In genomic region chrX:12724287-12725186, dm6 we compare ENCODE assay signal across 2 fruit fly cellular contexts.
TF ChIP-seq lines count a peak whose summit lies in the region.

No protein-coding gene starts in this region.

TF ChIP-seq in whole organism, embryonic, 481 proteins besides CTCF, POLR2A, EP300 and RAD21 (continued from another document and continues in another):
- no peak for TF ChIP-seq amos (GFP tag; IDR thresholded peaks at IDR 0.05; lab: Robert Waterston, UW; ENCODE audit: partially characterized antibody)
- peak in 1 of 2 experiments; percentile 86 for TF ChIP-seq eve (GFP tag; optimal IDR thresholded peaks at IDR 0.05; lab: Kevin White, UChicago)
- TF ChIP-seq Bgb (GFP tag; IDR thresholded peaks at IDR 0.05; lab: Robert Waterston, UW; ENCODE audit: partially characterized antibody) = no peak
- peak; percentile 56 for TF ChIP-seq Oli (tag; optimal IDR thresholded peaks at IDR 0.05; lab: Kevin White, UChicago)
- peak; percentile 19 for TF ChIP-seq bcd (GFP tag; optimal IDR thresholded peaks at IDR 0.05; lab: Kevin White, UChicago)
- TF ChIP-seq lilli (GFP tag; optimal IDR thresholded peaks at IDR 0.05; lab: Kevin White, UChicago) = no peak
- TF ChIP-seq CG30403 (GFP tag; optimal IDR thresholded peaks at IDR 0.05; lab: Kevin White, UChicago) = peak; percentile 38
- no peak for TF ChIP-seq Usf (GFP tag; optimal IDR thresholded peaks at IDR 0.05; lab: Kevin White, UChicago)
- peak; percentile 56 for TF ChIP-seq dmrt99B (tag; optimal IDR thresholded peaks at IDR 0.05; lab: Kevin White, UChicago)
- TF ChIP-seq HLH3B (GFP tag; IDR thresholded peaks at IDR 0.05; lab: Robert Waterston, UW) = 0 out of 2 replicates have a peak, but pooled peaks have one; percentile 15
- TF ChIP-seq CG9876 (GFP tag; optimal IDR thresholded peaks at IDR 0.05; lab: Kevin White, UChicago) = no peak
- TF ChIP-seq CG32772 (GFP tag; IDR thresholded peaks at IDR 0.05; lab: Robert Waterston, UW) = peak; percentile 48
- peak; percentile 67 for TF ChIP-seq CG18262 (tag; optimal IDR thresholded peaks at IDR 0.05; lab: Kevin White, UChicago)
- TF ChIP-seq Asciz (GFP tag; optimal IDR thresholded peaks at IDR 0.05; lab: Kevin White, UChicago) = peak; percentile 35
- TF ChIP-seq sens (GFP tag; lab: Kevin White, UChicago) = peak; percentile 82
- TF ChIP-seq CG10209 (GFP tag; optimal IDR thresholded peaks at IDR 0.05; lab: Kevin White, UChicago) = peak; percentile 12
- TF ChIP-seq Dbx (GFP tag; IDR thresholded peaks at IDR 0.05; lab: Robert Waterston, UW) = 0 out of 3 replicates have a peak, but pooled peaks have one; percentile 29
- peak; percentile 14 for TF ChIP-seq odd (GFP tag; optimal IDR thresholded peaks at IDR 0.05; lab: Kevin White, UChicago)
- TF ChIP-seq org-1 (GFP tag; optimal IDR thresholded peaks at IDR 0.05; lab: Kevin White, UChicago) = no peak
- TF ChIP-seq CG12219 (GFP tag; optimal IDR thresholded peaks at IDR 0.05; lab: Kevin White, UChicago) = peak; percentile 7
- TF ChIP-seq CG10147 (GFP tag; optimal IDR thresholded peaks at IDR 0.05; lab: Kevin White, UChicago) = peak; percentile 25
- peak; percentile 22 for TF ChIP-seq CG13424 (tag; optimal IDR thresholded peaks at IDR 0.05; lab: Kevin White, UChicago)
- no peak for TF ChIP-seq Sry-β (GFP tag; optimal IDR thresholded peaks at IDR 0.05; lab: Kevin White, UChicago)
- TF ChIP-seq CG18619 (GFP tag; optimal IDR thresholded peaks at IDR 0.05; lab: Kevin White, UChicago) = peak; percentile 18
- TF ChIP-seq Sox102F (GFP tag; optimal IDR thresholded peaks at IDR 0.05; lab: Kevin White, UChicago) = peak; percentile 32
- TF ChIP-seq ftz-f1 (GFP tag; optimal IDR thresholded peaks at IDR 0.05; lab: Kevin White, UChicago) = peak; percentile 12
- TF ChIP-seq nmo (GFP tag; optimal IDR thresholded peaks at IDR 0.05; lab: Kevin White, UChicago) = peak; percentile 60
- peak; percentile 35 for TF ChIP-seq CG14710 (tag; optimal IDR thresholded peaks at IDR 0.05; lab: Kevin White, UChicago)
- peak; percentile 28 for TF ChIP-seq dmrt11E (tag; optimal IDR thresholded peaks at IDR 0.05; lab: Kevin White, UChicago)
- TF ChIP-seq grau (tag; optimal IDR thresholded peaks at IDR 0.05; lab: Kevin White, UChicago) = peak; percentile 23
- peak; percentile 2 for TF ChIP-seq CG30431 (GFP tag; optimal IDR thresholded peaks at IDR 0.05; lab: Kevin White, UChicago)
- TF ChIP-seq CG1602 (GFP tag; optimal IDR thresholded peaks at IDR 0.05; lab: Kevin White, UChicago) = peak; percentile 6
- TF ChIP-seq CG17361 (GFP tag; IDR thresholded peaks at IDR 0.05; lab: Robert Waterston, UW) = peak; percentile 74
- TF ChIP-seq Hsf (GFP tag; optimal IDR thresholded peaks at IDR 0.05; lab: Kevin White, UChicago) = peak; percentile 26
- peak; percentile 90 for TF ChIP-seq CG11696 (GFP tag; IDR thresholded peaks at IDR 0.05; lab: Robert Waterston, UW)
- TF ChIP-seq CG1603 (tag; optimal IDR thresholded peaks at IDR 0.05; lab: Kevin White, UChicago) = peak; percentile 7
- TF ChIP-seq D19A (tag; optimal IDR thresholded peaks at IDR 0.05; lab: Kevin White, UChicago) = peak; percentile 27
- TF ChIP-seq CG12071 (GFP tag; optimal IDR thresholded peaks at IDR 0.05; lab: Kevin White, UChicago) = no peak
- no peak for TF ChIP-seq CG2202 (tag; optimal IDR thresholded peaks at IDR 0.05; lab: Kevin White, UChicago)
- peak in 1 of 2 experiments; percentile 5 for TF ChIP-seq Pdp1 (GFP tag; optimal IDR thresholded peaks at IDR 0.05; lab: Kevin White, UChicago)
- no peak for TF ChIP-seq CG6765 (GFP tag; optimal IDR thresholded peaks at IDR 0.05; lab: Kevin White, UChicago)
- TF ChIP-seq CG11504 (tag; optimal IDR thresholded peaks at IDR 0.05; lab: Kevin White, UChicago) = peak; percentile 69
- TF ChIP-seq CG15073 (GFP tag; optimal IDR thresholded peaks at IDR 0.05; lab: Kevin White, UChicago) = no peak
- TF ChIP-seq YL-1 (GFP tag; optimal IDR thresholded peaks at IDR 0.05; lab: Kevin White, UChicago) = no peak
- TF ChIP-seq CG4424 (GFP tag; optimal IDR thresholded peaks at IDR 0.05; lab: Kevin White, UChicago) = peak; percentile 53
- TF ChIP-seq onecut (GFP tag; IDR thresholded peaks at IDR 0.05; lab: Robert Waterston, UW) = no peak
- no peak for TF ChIP-seq CG42726 (GFP tag; IDR thresholded peaks at IDR 0.05; lab: Robert Waterston, UW; ENCODE audit: partially characterized antibody)
- peak; percentile 74 for TF ChIP-seq cg (GFP tag; optimal IDR thresholded peaks at IDR 0.05; lab: Kevin White, UChicago)
- TF ChIP-seq H15 (GFP tag; IDR thresholded peaks at IDR 0.05; lab: Robert Waterston, UW) = 0 out of 3 replicates have a peak, but pooled peaks have one; percentile 29
- peak; percentile 1 for TF ChIP-seq CG16863 (GFP tag; optimal IDR thresholded peaks at IDR 0.05; lab: Kevin White, UChicago)
- TF ChIP-seq insv (GFP tag; optimal IDR thresholded peaks at IDR 0.05; lab: Kevin White, UChicago) = no peak
- TF ChIP-seq Sox100B (GFP tag; optimal IDR thresholded peaks at IDR 0.05; lab: Kevin White, UChicago) = peak; percentile 47
- TF ChIP-seq cas (GFP tag; IDR thresholded peaks at IDR 0.05; lab: Robert Waterston, UW) = no peak
- TF ChIP-seq chinmo (GFP tag; IDR thresholded peaks at IDR 0.05; lab: Robert Waterston, UW; ENCODE audit: partially characterized antibody) = peak; percentile 91
- TF ChIP-seq CG18476 (GFP tag; optimal IDR thresholded peaks at IDR 0.05; lab: Kevin White, UChicago) = peak; percentile 30
- TF ChIP-seq Myb (GFP tag; optimal IDR thresholded peaks at IDR 0.05; lab: Kevin White, UChicago) = peak; percentile 13
- peak; percentile 44 for TF ChIP-seq CG10979 (tag; optimal IDR thresholded peaks at IDR 0.05; lab: Kevin White, UChicago)
- peak; percentile 41 for TF ChIP-seq CG2678 (tag; optimal IDR thresholded peaks at IDR 0.05; lab: Kevin White, UChicago)
- TF ChIP-seq CG12391 (tag; optimal IDR thresholded peaks at IDR 0.05; lab: Kevin White, UChicago) = peak; percentile 19
- peak; percentile 52 for TF ChIP-seq CG9437 (GFP tag; optimal IDR thresholded peaks at IDR 0.05; lab: Kevin White, UChicago)
- no peak for TF ChIP-seq CG17612 (GFP tag; IDR thresholded peaks at IDR 0.05; lab: Robert Waterston, UW)
- no peak for TF ChIP-seq Aef1 (GFP tag; IDR thresholded peaks at IDR 0.05; lab: Robert Waterston, UW)
- TF ChIP-seq CG12769 (tag; optimal IDR thresholded peaks at IDR 0.05; lab: Kevin White, UChicago) = peak; percentile 8
- TF ChIP-seq Ets65A (GFP tag; lab: Kevin White, UChicago) = peak; percentile 50
- peak; percentile 23 for TF ChIP-seq CG2712 (tag; optimal IDR thresholded peaks at IDR 0.05; lab: Kevin White, UChicago)
- peak; percentile 42 for TF ChIP-seq tio (GFP tag; optimal IDR thresholded peaks at IDR 0.05; lab: Kevin White, UChicago)

TF ChIP-seq in whole organism, prepupa, 60 proteins besides CTCF, POLR2A, EP300 and RAD21 (continued from another document):
- TF ChIP-seq salr (GFP tag; optimal IDR thresholded peaks at IDR 0.05; lab: Kevin White, UChicago) = peak; percentile 4 to 72
- peak; percentile 87 for TF ChIP-seq Eip78C (GFP tag; lab: Kevin White, UChicago)
- TF ChIP-seq CG1621 (tag; optimal IDR thresholded peaks at IDR 0.05; lab: Kevin White, UChicago) = peak; percentile 8
- TF ChIP-seq CG11762 (GFP tag; optimal IDR thresholded peaks at IDR 0.05; lab: Kevin White, UChicago; ENCODE audit: insufficient read depth) = peak; percentile 48
- TF ChIP-seq Gug (GFP tag; IDR thresholded peaks at IDR 0.05; lab: Robert Waterston, UW) = no peak
- TF ChIP-seq Hr38 (GFP tag; optimal IDR thresholded peaks at IDR 0.05; lab: Kevin White, UChicago) = no peak
- TF ChIP-seq CG32006 (GFP tag; optimal IDR thresholded peaks at IDR 0.05; lab: Kevin White, UChicago) = peak; percentile 74
- peak; percentile 14 for TF ChIP-seq Sox14 (GFP tag; optimal IDR thresholded peaks at IDR 0.05; lab: Kevin White, UChicago)
- no peak for TF ChIP-seq CG11294 (GFP tag; IDR thresholded peaks at IDR 0.05; lab: Robert Waterston, UW)
- TF ChIP-seq CG3032 (tag; optimal IDR thresholded peaks at IDR 0.05; lab: Kevin White, UChicago) = peak; percentile 30
- peak; percentile 47 for TF ChIP-seq CG6276 (GFP tag; optimal IDR thresholded peaks at IDR 0.05; lab: Kevin White, UChicago)
- TF ChIP-seq CG3919 (GFP tag; optimal IDR thresholded peaks at IDR 0.05; lab: Kevin White, UChicago) = peak; percentile 27
- peak; percentile 28 for TF ChIP-seq lz (GFP tag; optimal IDR thresholded peaks at IDR 0.05; lab: Kevin White, UChicago)
- TF ChIP-seq Ets21C (GFP tag; optimal IDR thresholded peaks at IDR 0.05; lab: Kevin White, UChicago) = no peak
- peak; percentile 5 for TF ChIP-seq Met (GFP tag; optimal IDR thresholded peaks at IDR 0.05; lab: Kevin White, UChicago)
- TF ChIP-seq CG8319 (GFP tag; optimal IDR thresholded peaks at IDR 0.05; lab: Kevin White, UChicago) = no peak
- peak; percentile 47 for TF ChIP-seq pdm3 (GFP tag; optimal IDR thresholded peaks at IDR 0.05; lab: Kevin White, UChicago)
- 0 out of 2 replicates have a peak, but pooled peaks have one; percentile 21 for TF ChIP-seq CG15336 (GFP tag; IDR thresholded peaks at IDR 0.05; lab: Robert Waterston, UW)
- TF ChIP-seq Eip75B (GFP tag; optimal IDR thresholded peaks at IDR 0.05; lab: Kevin White, UChicago) = peak; percentile 60
- TF ChIP-seq net (GFP tag; optimal IDR thresholded peaks at IDR 0.05; lab: Kevin White, UChicago) = no peak
- no peak for TF ChIP-seq fd85E (GFP tag; optimal IDR thresholded peaks at IDR 0.05; lab: Kevin White, UChicago)
- no peak for TF ChIP-seq Sox102F (GFP tag; optimal IDR thresholded peaks at IDR 0.05; lab: Kevin White, UChicago)
- peak; percentile 56 for TF ChIP-seq Hr4 (GFP tag; optimal IDR thresholded peaks at IDR 0.05; lab: Kevin White, UChicago)
- no peak for TF ChIP-seq fkh (GFP tag; optimal IDR thresholded peaks at IDR 0.05; lab: Kevin White, UChicago)
- TF ChIP-seq dsx (GFP tag; optimal IDR thresholded peaks at IDR 0.05; lab: Kevin White, UChicago; ENCODE audit: poor library complexity, severe bottlenecking) = peak; percentile 74
- peak; percentile 49 for TF ChIP-seq topi (GFP tag; optimal IDR thresholded peaks at IDR 0.05; lab: Kevin White, UChicago)
- TF ChIP-seq CG6792 (GFP tag; optimal IDR thresholded peaks at IDR 0.05; lab: Kevin White, UChicago) = peak; percentile 33
- peak; percentile 10 for TF ChIP-seq Smox (GFP tag; optimal IDR thresholded peaks at IDR 0.05; lab: Kevin White, UChicago)
- TF ChIP-seq CG4318 (GFP tag; optimal IDR thresholded peaks at IDR 0.05; lab: Kevin White, UChicago) = peak; percentile 50
- TF ChIP-seq Ets96B (tag; optimal IDR thresholded peaks at IDR 0.05; lab: Kevin White, UChicago) = peak; percentile 36
- peak; percentile 34; the same call in 1 of the 3 replicates for TF ChIP-seq CG8119 (GFP tag; IDR thresholded peaks at IDR 0.05; lab: Robert Waterston, UW)
- TF ChIP-seq eg (GFP tag; IDR thresholded peaks at IDR 0.05; lab: Robert Waterston, UW) = peak; percentile 56; the same call in 1 of the 3 replicates
- TF ChIP-seq CG31627 (GFP tag; optimal IDR thresholded peaks at IDR 0.05; lab: Kevin White, UChicago) = no peak
- peak; percentile 42 for TF ChIP-seq CG8632 (GFP tag; optimal IDR thresholded peaks at IDR 0.05; lab: Kevin White, UChicago)
- peak; percentile 37 for TF ChIP-seq achi (GFP tag; optimal IDR thresholded peaks at IDR 0.05; lab: Kevin White, UChicago)
- TF ChIP-seq dac (GFP tag; optimal IDR thresholded peaks at IDR 0.05; lab: Kevin White, UChicago) = peak; percentile 1
- TF ChIP-seq Hr39 (GFP tag; optimal IDR thresholded peaks at IDR 0.05; lab: Kevin White, UChicago) = peak; percentile 1
- TF ChIP-seq CG6163 (GFP tag; IDR thresholded peaks at IDR 0.05; lab: Robert Waterston, UW) = peak; percentile 60; the same call in 1 of the 3 replicates
